Worm (Caenorhabditis elegans) whole organism, dauer: ENCODE measurements around the gene D1086.12.

Experiments
- unc-62 ChIP-seq: sonication (generic microtip); optimal IDR thresholded peaks from 2 replicates; lab custom pipeline; 2017; ENCODE audit warnings: missing biosample characterization, missing genetic modification reagents, missing genetic modification characterization

Gene D1086.12

ce11 chrV:14100886-14101285 lies at the start of gene D1086.12:
D1086.12 (plus strand) TSS chrV:14101186.
- no peak for TF ChIP-seq unc-62 (GFP tag; lab: Kevin White, UChicago)

ce11 chrV:14057540-14057939 lies 43.4 kb upstream of the D1086.12 start, which contains the start of gene F58D12.3:
F58D12.3 (plus strand) TSS chrV:14057840.
- TF ChIP-seq unc-62 (GFP tag; lab: Kevin White, UChicago) = no peak

- no peak for TF ChIP-seq unc-62 (GFP tag; lab: Kevin White, UChicago)
These were observed 37.0 kb upstream of the D1086.12 start for ce11 chrV:14063980-14064379.

ce11 chrV:14064422-14064821 lies 36.6 kb upstream of the D1086.12 start, which contains the start of gene D1086.21:
D1086.21 (plus strand) TSS chrV:14064722.
- no peak for TF ChIP-seq unc-62 (GFP tag; lab: Kevin White, UChicago)

- no peak for TF ChIP-seq unc-62 (GFP tag; lab: Kevin White, UChicago)
These were observed 33.1 kb upstream of the D1086.12 start, which contains the start of gene D1086.17 for ce11 chrV:14067816-14068296. D1086.17 (plus strand) TSS chrV:14067866.

- TF ChIP-seq unc-62 (GFP tag; lab: Kevin White, UChicago) = no peak
These were observed 31.1 kb upstream of the D1086.12 start for ce11 chrV:14069899-14070298.

ce11 chrV:14074160-14074559 lies 26.8 kb upstream of the D1086.12 start, which contains the start of gene D1086.11:
D1086.11 (plus strand) TSS chrV:14074460.
- no peak for TF ChIP-seq unc-62 (GFP tag; lab: Kevin White, UChicago)

ce11 chrV:14079501-14079900 lies 21.5 kb upstream of the D1086.12 start, which contains the start of gene D1086.6:
D1086.6 (plus strand) TSS chrV:14079801.
- no peak for TF ChIP-seq unc-62 (GFP tag; lab: Kevin White, UChicago)

ce11 chrV:14082453-14082852 lies 18.5 kb upstream of the D1086.12 start, which contains the start of gene D1086.10:
D1086.10 (plus strand) TSS chrV:14082753.
- no peak for TF ChIP-seq unc-62 (GFP tag; lab: Kevin White, UChicago)

ce11 chrV:14083970-14084369 lies 17.0 kb upstream of the D1086.12 start, which contains the start of gene D1086.7:
D1086.7 (plus strand) TSS chrV:14084270.
- TF ChIP-seq unc-62 (GFP tag; lab: Kevin White, UChicago) = no peak

ce11 chrV:14085589-14085988 lies 15.4 kb upstream of the D1086.12 start, which contains the start of gene D1086.18:
D1086.18 (plus strand) TSS chrV:14085889.
- TF ChIP-seq unc-62 (GFP tag; lab: Kevin White, UChicago) = no peak

ce11 chrV:14088051-14088450 lies 12.9 kb upstream of the D1086.12 start, which contains the start of gene D1086.19:
D1086.19 (plus strand) TSS chrV:14088351.
- TF ChIP-seq unc-62 (GFP tag; lab: Kevin White, UChicago) = no peak

- no peak for TF ChIP-seq unc-62 (GFP tag; lab: Kevin White, UChicago)
These were observed 10.5 kb upstream of the D1086.12 start, which contains the start of the genes D1086.5 and him-5 for ce11 chrV:14090309-14090967. D1086.5 (minus strand) TSS chrV:14090359. him-5 (plus strand) TSS chrV:14090426.

- TF ChIP-seq unc-62 (GFP tag; lab: Kevin White, UChicago) = no peak
These were observed 8.6 kb upstream of the D1086.12 start, which contains the start of gene D1086.3 for ce11 chrV:14092403-14092802. D1086.3 (plus strand) TSS chrV:14092792.

ce11 chrV:14093805-14094204 lies 7.2 kb upstream of the D1086.12 start, which contains the start of gene D1086.8:
D1086.8 (plus strand) TSS chrV:14094105.
- no peak for TF ChIP-seq unc-62 (GFP tag; lab: Kevin White, UChicago)

ce11 chrV:14094546-14094945 lies 6.4 kb upstream of the D1086.12 start:
- TF ChIP-seq unc-62 (GFP tag; lab: Kevin White, UChicago) = no peak
